Fruit fly (Drosophila melanogaster) whole organism, embryonic: ENCODE data around the gene CG1640.

Experiments used
- Abd-B ChIP-seq: fragments of 200-800 bp; sonication (Bioruptor generic); optimal IDR thresholded peaks from 2 replicates; lab custom pipeline; 2018; ENCODE audit warnings: missing biosample characterization, mild to moderate bottlenecking, missing genetic modification characterization, moderate library complexity
- Ada2b ChIP-seq: fragments of 200-800 bp; sonication (Bioruptor generic); IDR thresholded peaks from 2 replicates; pipeline ENCODE4 v1.3.6; 2022; ENCODE audit warnings: missing biosample characterization, missing genetic modification characterization
- Atf6 ChIP-seq: fragments of 200-800 bp; sonication (Bioruptor generic); IDR thresholded peaks from 2 replicates; pipeline ENCODE4 v1.3.6; 2022; ENCODE audit warnings: missing biosample characterization, missing genetic modification characterization
- Bteb2 ChIP-seq: fragments of 200-800 bp; sonication (Bioruptor generic); optimal IDR thresholded peaks from 2 replicates; lab custom pipeline; 2016; ENCODE audit warnings: missing biosample characterization, missing genetic modification characterization
- CG10209 ChIP-seq: fragments of 200-800 bp; sonication (Bioruptor generic); optimal IDR thresholded peaks from 3 replicates; lab custom pipeline; 2017; ENCODE audit warnings: missing biosample characterization, mild to moderate bottlenecking, missing genetic modification characterization, missing genetic modification reagents
- CG10543 ChIP-seq: fragments of 200-800 bp; sonication (Bioruptor generic); optimal IDR thresholded peaks from 3 replicates; lab custom pipeline; 2017; ENCODE audit warnings: missing biosample characterization, mild to moderate bottlenecking, missing genetic modification characterization, moderate library complexity
- CG11504 ChIP-seq: fragments of 200-800 bp; sonication (Bioruptor generic); optimal IDR thresholded peaks from 3 replicates; lab custom pipeline; 2019; ENCODE audit warnings: missing biosample characterization, mild to moderate bottlenecking, missing genetic modification characterization, moderate library complexity
- CG12219 ChIP-seq: fragments of 200-800 bp; sonication (Bioruptor generic); optimal IDR thresholded peaks from 3 replicates; lab custom pipeline; 2018; ENCODE audit warnings: missing biosample characterization, mild to moderate bottlenecking, missing genetic modification characterization
- CG12769 ChIP-seq: fragments of 200-800 bp; sonication (Bioruptor generic); optimal IDR thresholded peaks from 2 replicates; lab custom pipeline; 2019; ENCODE audit warnings: missing biosample characterization, mild to moderate bottlenecking, missing genetic modification characterization, moderate library complexity
- CG12942 ChIP-seq: fragments of 200-800 bp; sonication (Bioruptor generic); optimal IDR thresholded peaks from 3 replicates; lab custom pipeline; 2016; ENCODE audit warnings: missing biosample characterization, missing genetic modification characterization
- CG13287 ChIP-seq: fragments of 200-800 bp; sonication (Bioruptor generic); IDR thresholded peaks from 2 replicates; pipeline ENCODE4 v1.3.6; 2022; ENCODE audit warnings: missing biosample characterization, missing genetic modification characterization; ENCODE audit not compliant: partially characterized antibody
- CG14050 ChIP-seq: fragments of 200-800 bp; sonication (Bioruptor generic); IDR thresholded peaks from 3 replicates; pipeline ENCODE4 v1.3.6; 2022; ENCODE audit warnings: missing biosample characterization, missing genetic modification characterization
- CG16815 ChIP-seq: fragments of 200-800 bp; sonication (Bioruptor generic); optimal IDR thresholded peaks from 3 replicates; lab custom pipeline; 2017; ENCODE audit warnings: missing biosample characterization, mild to moderate bottlenecking, missing genetic modification characterization
- CG2120 ChIP-seq: fragments of 200-800 bp; sonication (Bioruptor generic); optimal IDR thresholded peaks from 3 replicates; lab custom pipeline; 2016; ENCODE audit warnings: missing biosample characterization, missing genetic modification characterization
- CG3281 ChIP-seq: fragments of 200-800 bp; sonication (Bioruptor generic); optimal IDR thresholded peaks from 3 replicates; lab custom pipeline; 2017; ENCODE audit warnings: missing biosample characterization, mild to moderate bottlenecking, missing genetic modification characterization
- CG4730 ChIP-seq: fragments of 200-800 bp; sonication (Bioruptor generic); IDR thresholded peaks from 2 replicates; pipeline ENCODE4 v1.3.6; 2022; ENCODE audit warnings: missing biosample characterization, missing genetic modification characterization
- CG6654 ChIP-seq: fragments of 200-800 bp; sonication (Bioruptor generic); optimal IDR thresholded peaks from 2 replicates; lab custom pipeline; 2017; ENCODE audit warnings: missing biosample characterization, mild to moderate bottlenecking, missing genetic modification characterization
- CG8924 ChIP-seq: fragments of 200-800 bp; optimal IDR thresholded peaks from 3 replicates; lab custom pipeline; 2019; ENCODE audit warnings: missing biosample characterization, mild to moderate bottlenecking, missing genetic modification characterization, moderate library complexity
- CG9609 ChIP-seq: fragments of 200-800 bp; sonication (Bioruptor generic); optimal IDR thresholded peaks from 3 replicates; lab custom pipeline; 2016; ENCODE audit warnings: missing biosample characterization, missing genetic modification characterization
- CHES-1-like ChIP-seq: fragments of 200-800 bp; sonication (Bioruptor generic); optimal IDR thresholded peaks from 2 replicates; lab custom pipeline; 2016; ENCODE audit warnings: missing biosample characterization, missing genetic modification characterization
- Dad ChIP-seq: fragments of 200-800 bp; sonication (Bioruptor generic); optimal IDR thresholded peaks from 3 replicates; lab custom pipeline; 2016; ENCODE audit warnings: missing biosample characterization, missing genetic modification characterization
- Dip3 ChIP-seq: fragments of 200-800 bp; sonication (Bioruptor generic); optimal IDR thresholded peaks from 3 replicates; lab custom pipeline; 2016; ENCODE audit warnings: missing biosample characterization, missing genetic modification characterization
- Doc3 ChIP-seq: fragments of 200-800 bp; sonication (Bioruptor generic); IDR thresholded peaks from 3 replicates; pipeline ENCODE4 v1.3.6; 2022; ENCODE audit warnings: missing biosample characterization, missing genetic modification characterization; ENCODE audit not compliant: partially characterized antibody
- Med ChIP-seq: fragments of 200-800 bp; sonication (Bioruptor generic); peaks from one replicate; lab custom pipeline; 2016; ENCODE audit warnings: missing biosample characterization, missing genetic modification characterization, mild to moderate bottlenecking, inconsistent platforms, moderate library complexity
- Nf-YA ChIP-seq: fragments of 200-800 bp; sonication (Bioruptor generic); IDR thresholded peaks from 2 replicates; pipeline ENCODE4 v1.3.6; 2022; ENCODE audit warnings: missing biosample characterization, missing genetic modification characterization
- Poxn ChIP-seq: fragments of 200-800 bp; sonication (Bioruptor generic); IDR thresholded peaks from 2 replicates; pipeline ENCODE4 v1.3.6; 2022; ENCODE audit warnings: missing biosample characterization, missing genetic modification characterization
- TFAM ChIP-seq: fragments of 200-800 bp; sonication (Bioruptor generic); optimal IDR thresholded peaks from 2 replicates; lab custom pipeline; 2017; ENCODE audit warnings: missing biosample characterization, missing genetic modification characterization, inconsistent platforms
- abd-A ChIP-seq: fragments of 200-800 bp; sonication (Bioruptor generic); optimal IDR thresholded peaks from 3 replicates; lab custom pipeline; 2019; ENCODE audit warnings: missing biosample characterization, mild to moderate bottlenecking, missing genetic modification characterization, moderate library complexity
- al ChIP-seq: fragments of 200-800 bp; sonication (Bioruptor generic); IDR thresholded peaks from 2 replicates; pipeline ENCODE4 v1.3.6; 2022; ENCODE audit warnings: missing biosample characterization, missing genetic modification characterization
- bbx ChIP-seq: fragments of 200-800 bp; sonication (Bioruptor generic); IDR thresholded peaks from 2 replicates; pipeline ENCODE4 v1.3.6; 2022; ENCODE audit warnings: missing biosample characterization, missing genetic modification characterization; ENCODE audit not compliant: partially characterized antibody
- bcd ChIP-seq: fragments of 200-800 bp; sonication (Bioruptor generic); optimal IDR thresholded peaks from 2 replicates; lab custom pipeline; 2017; ENCODE audit warnings: missing biosample characterization, mild to moderate bottlenecking, missing genetic modification characterization
- cwo ChIP-seq: fragments of 200-800 bp; sonication (Bioruptor generic); optimal IDR thresholded peaks from 3 replicates; lab custom pipeline; 2017; ENCODE audit warnings: missing biosample characterization, missing genetic modification characterization, mild to moderate bottlenecking, moderate library complexity, missing genetic modification reagents
- eyg ChIP-seq: fragments of 200-800 bp; sonication (Bioruptor generic); optimal IDR thresholded peaks from 3 replicates; lab custom pipeline; 2016; ENCODE audit warnings: missing biosample characterization, missing genetic modification characterization
- ind ChIP-seq: fragments of 200-800 bp; sonication (Bioruptor generic); optimal IDR thresholded peaks from 3 replicates; lab custom pipeline; 2016; ENCODE audit warnings: missing biosample characterization, missing genetic modification characterization
- klu ChIP-seq: fragments of 200-800 bp; sonication (Bioruptor generic); IDR thresholded peaks from 2 replicates; pipeline ENCODE4 v1.3.6; 2022; ENCODE audit warnings: missing biosample characterization, missing genetic modification characterization
- lbe ChIP-seq: fragments of 200-800 bp; sonication (Bioruptor generic); optimal IDR thresholded peaks from 2 replicates; lab custom pipeline; 2016; ENCODE audit warnings: missing biosample characterization, mild to moderate bottlenecking, missing genetic modification characterization
- luna ChIP-seq: fragments of 200-800 bp; sonication (Bioruptor generic); optimal IDR thresholded peaks from 2 replicates; lab custom pipeline; 2016; ENCODE audit warnings: missing biosample characterization, missing genetic modification characterization
- pita ChIP-seq: fragments of 200-800 bp; sonication (Bioruptor generic); optimal IDR thresholded peaks from 2 replicates; lab custom pipeline; 2017; ENCODE audit warnings: missing biosample characterization, mild to moderate bottlenecking, missing genetic modification characterization
- ranshi ChIP-seq: fragments of 200-800 bp; sonication (Bioruptor generic); IDR thresholded peaks from 2 replicates; pipeline ENCODE4 v1.3.6; 2022; ENCODE audit warnings: missing biosample characterization, missing genetic modification characterization
- sc ChIP-seq, 3 experiments: fragments of >200 bp in 2 of 3; fragments of 200-800 bp in 1 of 3; sonication (Bioruptor generic) in 1 of 3; optimal IDR thresholded peaks; 2 replicates in 2 of 3; 3 replicates in 1 of 3; lab custom pipeline; 2017; ENCODE audit warnings: mild to moderate bottlenecking in 1 of 3, missing biosample characterization in 1 of 3, missing genetic modification characterization in 1 of 3, missing genetic modification reagents in 1 of 3
- sd ChIP-seq: fragments of 200-800 bp; sonication (Bioruptor generic); optimal IDR thresholded peaks from 3 replicates; lab custom pipeline; 2018; ENCODE audit warnings: missing biosample characterization, mild to moderate bottlenecking, missing genetic modification characterization, moderate library complexity
- sr ChIP-seq: fragments of 200-800 bp; sonication (Bioruptor generic); IDR thresholded peaks from 3 replicates; pipeline ENCODE4 v1.3.6; 2022; ENCODE audit warnings: missing biosample characterization, missing genetic modification characterization
- usp ChIP-seq: fragments of >200 bp; optimal IDR thresholded peaks from 2 replicates; lab custom pipeline; 2017; ENCODE audit warnings: missing biosample characterization, missing genetic modification characterization
- vnd ChIP-seq: fragments of 200-800 bp; sonication (Bioruptor generic); IDR thresholded peaks from 3 replicates; pipeline ENCODE4 v1.3.6; 2022; ENCODE audit warnings: missing biosample characterization, missing genetic modification characterization; ENCODE audit not compliant: partially characterized antibody
- z ChIP-seq: fragments of 200-800 bp; sonication (Bioruptor generic); IDR thresholded peaks from 3 replicates; pipeline ENCODE4 v1.3.6; 2022; ENCODE audit warnings: missing biosample characterization, missing genetic modification characterization

CG1640 gene

dm6 chrX:13391174-13392040 lies 21.0 kb downstream of the CG1640 start (continued):
- TF ChIP-seq CG10209 (GFP tag; lab: Kevin White, UChicago): peak; percentile 63
- peak; percentile 15 for TF ChIP-seq CG6654
- peak; percentile 52 for TF ChIP-seq Atf6 (GFP tag; lab: Robert Waterston, UW)
- no peak for TF ChIP-seq vnd
- TF ChIP-seq Bteb2 (GFP tag; lab: Kevin White, UChicago): peak; percentile 41
- TF ChIP-seq CHES-1-like (GFP tag; lab: Kevin White, UChicago): peak; percentile 61
- TF ChIP-seq bcd (GFP tag; lab: Kevin White, UChicago): peak; percentile 64
- TF ChIP-seq ind (GFP tag; lab: Kevin White, UChicago): peak; percentile 51
- no peak for TF ChIP-seq CG12942 (GFP tag; lab: Kevin White, UChicago)
- TF ChIP-seq cwo (GFP tag; lab: Kevin White, UChicago): peak; percentile 61
- TF ChIP-seq al: peak; percentile 73
- no peak for TF ChIP-seq Nf-YA (GFP tag; lab: Robert Waterston, UW)
- peak; percentile 26; the same call in 1 of the 2 replicates for TF ChIP-seq klu (GFP tag; lab: Robert Waterston, UW)
- peak; percentile 5 for TF ChIP-seq Abd-B
- no peak for TF ChIP-seq TFAM
- peak; percentile 68 for TF ChIP-seq CG9609 (GFP tag; lab: Kevin White, UChicago)
- no peak for TF ChIP-seq CG13287 (GFP tag; lab: Robert Waterston, UW)
- peak; percentile 12 for TF ChIP-seq eyg (GFP tag; lab: Kevin White, UChicago)
- peak; percentile 85 for TF ChIP-seq Dip3
- 0 out of 2 replicates have a peak, but pooled peaks have one; percentile 14 for TF ChIP-seq Ada2b
- TF ChIP-seq CG12219: peak; percentile 1
- peak; percentile 22 for TF ChIP-seq CG11504
- no peak for TF ChIP-seq pita (GFP tag; lab: Kevin White, UChicago)
- peak; percentile 93 for TF ChIP-seq CG2120 (GFP tag; lab: Kevin White, UChicago)
- TF ChIP-seq Poxn (GFP tag; lab: Robert Waterston, UW): peak; percentile 67
- peak; percentile 39; the same call in 1 of the 2 replicates for TF ChIP-seq ranshi (GFP tag; lab: Robert Waterston, UW)
- peak; percentile 82 for TF ChIP-seq CG3281 (GFP tag; lab: Kevin White, UChicago)
- peak; percentile 59 for TF ChIP-seq CG16815 (GFP tag; lab: Kevin White, UChicago)

- TF ChIP-seq sr (GFP tag; lab: Robert Waterston, UW): peak; percentile 58; the same call in 2 of the 3 replicates
- no peak for TF ChIP-seq Doc3 (GFP tag; lab: Robert Waterston, UW)
- no peak for TF ChIP-seq luna (GFP tag; lab: Kevin White, UChicago)
- no peak for TF ChIP-seq Dad
- TF ChIP-seq CG12769 (tag; lab: Kevin White, UChicago): no peak
- peak; percentile 17 for TF ChIP-seq CG10543
- TF ChIP-seq bbx: no peak
- TF ChIP-seq CG4730: no peak
- TF ChIP-seq abd-A (tag; lab: Kevin White, UChicago): peak; percentile 15
- TF ChIP-seq usp (GFP tag; lab: Kevin White, UChicago): no peak
- TF ChIP-seq CG12942 (GFP tag; lab: Kevin White, UChicago): no peak
- no peak for TF ChIP-seq lbe
- TF ChIP-seq CG8924: no peak
- no peak for TF ChIP-seq CG14050 (GFP tag; lab: Robert Waterston, UW)
- TF ChIP-seq Med (GFP tag; lab: Kevin White, UChicago): peak; percentile 53
- 0 out of 3 replicates have a peak, but pooled peaks have one; percentile 11 for TF ChIP-seq z (GFP tag; lab: Robert Waterston, UW)
- TF ChIP-seq sd (tag; lab: Kevin White, UChicago): peak; percentile 70
- no peak for TF ChIP-seq sc (optimal IDR thresholded peaks at IDR 0.05; lab: Kevin White, UChicago)
- TF ChIP-seq sc (GFP tag; optimal IDR thresholded peaks at IDR 0.05; lab: Kevin White, UChicago): no peak
These were observed 21.6 kb downstream of the CG1640 start for dm6 chrX:13392041-13392353.
